Fruit fly (Drosophila melanogaster) whole organism, pupa: Measurements from ENCODE around the gene mRpL39.

Experiments used
- CG10348 ChIP-seq: fragments of 200-800 bp; sonication (Bioruptor generic); IDR thresholded peaks from 2 replicates; pipeline ENCODE4 v1.3.6; 2022; ENCODE audit warnings: missing biosample characterization, missing genetic modification characterization
- CG12605 ChIP-seq: fragments of 200-800 bp; sonication (Bioruptor generic); IDR thresholded peaks from 2 replicates; pipeline ENCODE4 v1.3.6; 2022; ENCODE audit warnings: missing biosample characterization, missing genetic modification characterization
- CG13204 ChIP-seq: fragments of 200-800 bp; sonication (Bioruptor generic); optimal IDR thresholded peaks from 2 replicates; lab custom pipeline; 2018; ENCODE audit warnings: missing biosample characterization, mild to moderate bottlenecking, missing genetic modification characterization, moderate library complexity
- CG14655 ChIP-seq: fragments of 200-800 bp; sonication (Bioruptor generic); optimal IDR thresholded peaks from 3 replicates; lab custom pipeline; 2017; ENCODE audit warnings: mild to moderate bottlenecking, missing biosample characterization, missing genetic modification reagents, missing genetic modification characterization
- CG15710 ChIP-seq: fragments of 200-800 bp; sonication (Bioruptor generic); optimal IDR thresholded peaks from 2 replicates; lab custom pipeline; 2018; ENCODE audit warnings: missing biosample characterization, mild to moderate bottlenecking, missing genetic modification characterization, moderate library complexity
- CG17806 ChIP-seq: fragments of 200-800 bp; sonication (Bioruptor generic); optimal IDR thresholded peaks from 2 replicates; lab custom pipeline; 2018; ENCODE audit warnings: missing biosample characterization, mild to moderate bottlenecking, missing genetic modification characterization, moderate library complexity
- CG32121 ChIP-seq: fragments of 200-800 bp; sonication (Bioruptor generic); IDR thresholded peaks from 2 replicates; pipeline ENCODE4 v1.3.6; 2022; ENCODE audit warnings: missing biosample characterization, missing genetic modification characterization
- CG34367 ChIP-seq: fragments of 200-800 bp; sonication (Bioruptor generic); optimal IDR thresholded peaks from 2 replicates; lab custom pipeline; 2018; ENCODE audit warnings: missing biosample characterization, mild to moderate bottlenecking, missing genetic modification characterization
- CG4496 ChIP-seq: fragments of 200-800 bp; sonication (Bioruptor generic); IDR thresholded peaks from 3 replicates; pipeline ENCODE4 v1.3.6; 2022; ENCODE audit warnings: missing biosample characterization, missing genetic modification characterization
- CG8159 ChIP-seq: fragments of 200-800 bp; sonication (Bioruptor generic); optimal IDR thresholded peaks from 3 replicates; lab custom pipeline; 2018; ENCODE audit warnings: missing biosample characterization, mild to moderate bottlenecking, missing genetic modification characterization, moderate library complexity
- CG8301 ChIP-seq: fragments of 200-800 bp; sonication (Bioruptor generic); optimal IDR thresholded peaks from 2 replicates; lab custom pipeline; 2018; ENCODE audit warnings: missing biosample characterization, mild to moderate bottlenecking, missing genetic modification characterization
- CG9948 ChIP-seq: fragments of 200-800 bp; sonication (Bioruptor generic); optimal IDR thresholded peaks from 2 replicates; lab custom pipeline; 2018; ENCODE audit warnings: missing biosample characterization, mild to moderate bottlenecking, missing genetic modification characterization, moderate library complexity
- D1 ChIP-seq: fragments of 200-800 bp; sonication (Bioruptor generic); optimal IDR thresholded peaks from 2 replicates; lab custom pipeline; 2018; ENCODE audit warnings: missing biosample characterization, mild to moderate bottlenecking, missing genetic modification characterization, moderate library complexity
- EcR ChIP-seq: fragments of 200-800 bp; sonication (Bioruptor generic); optimal IDR thresholded peaks from 3 replicates; lab custom pipeline; 2019; ENCODE audit warnings: missing biosample characterization, missing genetic modification characterization, mild to moderate bottlenecking, moderate library complexity, missing genetic modification reagents
- Ets98B ChIP-seq: fragments of 200-800 bp; sonication (Bioruptor generic); IDR thresholded peaks from 2 replicates; pipeline ENCODE4 v1.3.6; 2022; ENCODE audit warnings: missing biosample characterization, missing genetic modification characterization
- Pif1A ChIP-seq: fragments of 200-800 bp; sonication (Bioruptor generic); optimal IDR thresholded peaks from 3 replicates; lab custom pipeline; 2016; ENCODE audit warnings: missing biosample characterization, missing genetic modification characterization
- Pif1B ChIP-seq: fragments of 200-800 bp; sonication (Bioruptor generic); optimal IDR thresholded peaks from 3 replicates; lab custom pipeline; 2016; ENCODE audit warnings: missing biosample characterization, missing genetic modification characterization
- Snoo ChIP-seq: fragments of 200-800 bp; sonication (Bioruptor generic); optimal IDR thresholded peaks from 3 replicates; lab custom pipeline; 2017; ENCODE audit warnings: missing biosample characterization, mild to moderate bottlenecking, missing genetic modification characterization, inconsistent platforms
- fd96Ca ChIP-seq: fragments of 200-800 bp; sonication (Bioruptor generic); IDR thresholded peaks from 3 replicates; pipeline ENCODE4 v1.3.6; 2022; ENCODE audit warnings: missing biosample characterization, missing genetic modification characterization
- gl ChIP-seq: fragments of 200-800 bp; sonication (Bioruptor generic); optimal IDR thresholded peaks from 2 replicates; lab custom pipeline; 2018; ENCODE audit warnings: missing biosample characterization, mild to moderate bottlenecking, missing genetic modification characterization
- rn ChIP-seq: fragments of 200-800 bp; sonication (Bioruptor generic); IDR thresholded peaks from 2 replicates; pipeline ENCODE4 v1.3.6; 2022; ENCODE audit warnings: missing biosample characterization, missing genetic modification characterization

mRpL39 gene

DNA sequence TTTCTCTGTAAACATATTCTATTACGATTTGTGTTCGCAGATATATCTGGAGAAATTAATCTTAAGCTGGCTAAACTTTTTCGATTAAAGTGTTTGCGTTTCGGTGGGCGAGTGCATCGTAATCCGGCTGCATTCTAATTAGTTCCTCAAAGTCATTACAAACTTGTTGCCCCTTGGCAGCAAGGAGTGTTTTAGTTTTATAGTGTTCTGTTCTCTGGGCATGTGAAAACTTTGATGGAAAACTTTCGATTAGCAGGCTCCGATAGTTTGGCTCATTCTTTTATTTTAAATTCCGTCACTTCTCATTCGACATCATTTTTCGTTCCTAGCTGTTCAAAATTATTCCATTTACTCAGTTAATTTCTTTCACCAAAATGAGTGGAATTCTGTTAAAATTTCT, 23.7 kb upstream of the mRpL39 start, which contains the start of gene CG32148:
Gene CG32148 (plus strand): TSS at position 301 of the 400 bp plus-strand sequence.
- TF ChIP-seq CG32121 (GFP tag; lab: Robert Waterston, UW) (no peak), fd96Ca (GFP tag; lab: Robert Waterston, UW) (no peak), Ets98B (no peak), EcR (no peak), CG4496 (GFP tag; lab: Robert Waterston, UW) (no peak), Pif1B (GFP tag; lab: Kevin White, UChicago) (no peak), CG9948 (tag; lab: Kevin White, UChicago) (no peak), CG12605 (GFP tag; lab: Robert Waterston, UW) (no peak), CG34367 (no peak), CG13204 (GFP tag; lab: Kevin White, UChicago) (no peak), CG10348 (GFP tag; lab: Robert Waterston, UW) (no peak)

dm6 chr3L:15021008-15021407, 21.5 kb upstream of the mRpL39 start:
- no peak for TF ChIP-seq EcR
- TF ChIP-seq CG9948 (tag; lab: Kevin White, UChicago), result no peak
- TF ChIP-seq Snoo (tag; lab: Kevin White, UChicago), result no peak
- TF ChIP-seq gl, result no peak
- TF ChIP-seq CG15710 (tag; lab: Kevin White, UChicago), result no peak
- no peak for TF ChIP-seq CG13204 (GFP tag; lab: Kevin White, UChicago)
- TF ChIP-seq CG10348 (GFP tag; lab: Robert Waterston, UW), result no peak
- TF ChIP-seq Pif1A, result no peak
- no peak for TF ChIP-seq rn (GFP tag; lab: Robert Waterston, UW)
- TF ChIP-seq fd96Ca (GFP tag; lab: Robert Waterston, UW), result no peak
- TF ChIP-seq CG8301, result no peak
- no peak for TF ChIP-seq D1 (tag; lab: Kevin White, UChicago)
- no peak for TF ChIP-seq Pif1B (GFP tag; lab: Kevin White, UChicago)
- no peak for TF ChIP-seq CG8159 (tag; lab: Kevin White, UChicago)
- TF ChIP-seq Ets98B, result no peak
- TF ChIP-seq CG4496 (GFP tag; lab: Robert Waterston, UW), result no peak
- no peak for TF ChIP-seq CG32121 (GFP tag; lab: Robert Waterston, UW)
- no peak for TF ChIP-seq CG34367
- no peak for TF ChIP-seq CG12605 (GFP tag; lab: Robert Waterston, UW)
- TF ChIP-seq CG14655 (GFP tag; lab: Kevin White, UChicago), result no peak

DNA sequence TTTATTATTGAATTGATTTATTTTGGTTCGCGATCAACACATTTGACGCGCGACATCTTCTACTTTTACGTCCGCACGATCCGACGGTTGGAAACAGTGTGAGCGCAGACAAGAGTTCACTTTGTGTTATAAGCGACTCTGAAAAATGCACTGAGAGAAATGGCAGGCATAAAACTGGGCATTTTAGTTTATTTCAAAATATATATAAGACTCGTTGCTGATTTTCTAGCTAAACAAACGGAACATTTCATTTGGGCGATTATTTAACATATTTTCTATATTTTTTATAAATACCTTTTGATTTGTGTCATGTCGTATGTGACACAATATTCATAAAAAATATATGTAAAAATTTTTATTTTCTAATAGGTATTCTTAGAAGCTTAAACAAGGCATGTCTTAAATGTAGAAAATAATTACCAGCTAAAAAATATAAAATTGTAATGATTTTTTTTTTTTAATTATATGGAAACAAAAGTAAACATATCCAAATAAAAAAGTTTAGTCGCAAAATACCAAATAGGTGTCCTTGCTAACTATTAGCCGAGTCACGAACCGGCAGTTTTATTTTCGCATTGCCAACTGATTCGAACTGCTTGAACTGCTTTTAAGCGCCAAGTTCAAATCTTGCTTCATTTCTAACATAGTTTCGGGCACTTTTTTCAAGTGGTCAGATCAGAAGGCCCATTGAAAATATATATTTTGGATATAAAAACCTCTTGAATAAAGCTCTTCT, 14.7 kb upstream of the mRpL39 start, which contains the start of gene Reck:
Gene Reck (minus strand): TSS at position 106 of the 736 bp plus-strand sequence.
- TF ChIP-seq Pif1A (peak; percentile 90), CG8301 (peak; percentile 87), gl (peak; percentile 75), CG9948 (tag; lab: Kevin White, UChicago) (peak; percentile 86), CG17806 (peak; percentile 94), CG10348 (GFP tag; lab: Robert Waterston, UW) (no peak), CG12605 (GFP tag; lab: Robert Waterston, UW) (peak; percentile 96), CG14655 (GFP tag; lab: Kevin White, UChicago) (peak; percentile 91), CG8159 (tag; lab: Kevin White, UChicago) (peak; percentile 87), EcR (peak; percentile 59), rn (GFP tag; lab: Robert Waterston, UW) (peak; percentile 75), CG15710 (tag; lab: Kevin White, UChicago) (peak; percentile 83), Pif1B (GFP tag; lab: Kevin White, UChicago) (peak; percentile 91), fd96Ca (GFP tag; lab: Robert Waterston, UW) (peak; percentile 74), CG34367 (peak; percentile 86), CG13204 (GFP tag; lab: Kevin White, UChicago) (peak; percentile 54), CG32121 (GFP tag; lab: Robert Waterston, UW) (peak; percentile 91), D1 (tag; lab: Kevin White, UChicago) (peak; percentile 97), Snoo (tag; lab: Kevin White, UChicago) (peak; percentile 79), Ets98B (peak; percentile 96), CG4496 (GFP tag; lab: Robert Waterston, UW) (peak; percentile 95)
- TF ChIP-seq, all 21 proteins: peak for 20

DNA sequence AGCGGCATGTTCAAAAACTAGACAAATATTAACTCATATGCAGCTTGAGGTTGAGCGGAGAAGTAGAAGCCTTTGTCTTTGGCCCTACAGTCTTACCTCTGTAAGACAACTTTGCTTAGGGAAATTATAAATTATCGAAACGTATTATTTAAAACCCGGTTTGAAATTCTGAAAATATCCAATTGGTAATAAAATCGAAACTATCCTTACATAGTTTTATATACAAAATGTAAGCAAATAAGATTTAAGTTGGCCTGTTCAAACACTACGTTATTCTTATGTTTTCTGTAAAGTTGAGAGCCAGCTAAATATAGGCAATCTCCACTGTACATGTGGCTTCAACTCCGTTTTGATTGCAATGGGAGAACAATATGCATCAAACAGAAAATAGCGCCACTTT, 13.8 kb upstream of the mRpL39 start:
- TF ChIP-seq CG15710 (tag; lab: Kevin White, UChicago) (peak; percentile 71), fd96Ca (GFP tag; lab: Robert Waterston, UW) (no peak), rn (GFP tag; lab: Robert Waterston, UW) (no peak), CG10348 (GFP tag; lab: Robert Waterston, UW) (no peak), Pif1B (GFP tag; lab: Kevin White, UChicago) (no peak), Ets98B (no peak), CG8301 (peak; percentile 55), gl (no peak), Pif1A (peak; percentile 46), Snoo (tag; lab: Kevin White, UChicago) (peak; percentile 1), CG34367 (no peak), CG32121 (GFP tag; lab: Robert Waterston, UW) (no peak), CG4496 (GFP tag; lab: Robert Waterston, UW) (peak; percentile 41; the same call in 1 of the 3 replicates), CG12605 (GFP tag; lab: Robert Waterston, UW) (0 out of 2 replicates have a peak, but pooled peaks have one; percentile 14), CG13204 (GFP tag; lab: Kevin White, UChicago) (no peak), CG17806 (peak; percentile 55), CG9948 (tag; lab: Kevin White, UChicago) (peak; percentile 64), D1 (tag; lab: Kevin White, UChicago) (no peak), CG14655 (GFP tag; lab: Kevin White, UChicago) (peak; percentile 60), CG8159 (tag; lab: Kevin White, UChicago) (peak; percentile 74), EcR (no peak)
